Worm (Caenorhabditis elegans): ENCODE measurements around the gene Y39B6A.10.

Gene Y39B6A.10

ce11 chrV:19153806-19154205, 20.4 kb upstream of the Y39B6A.10 start, which contains the start of gene tsp-13:
TSS of gene tsp-13 (plus strand) at chrV:19154106.
- TF ChIP-seq tra-4 (tag; optimal IDR thresholded peaks at IDR 0.05) (no peak), tbx-37 (GFP tag; conservative IDR thresholded peaks at IDR 0.05) (no peak), sea-1 (GFP tag; conservative IDR thresholded peaks at IDR 0.05) (no peak), pes-1 (GFP tag; IDR thresholded peaks at IDR 0.05) (no peak), F13C5.2 (tag; optimal IDR thresholded peaks at IDR 0.05) (no peak), ets-7 (tag; optimal IDR thresholded peaks at IDR 0.05) (no peak), scrt-1 (GFP tag; IDR thresholded peaks at IDR 0.05) (no peak), ceh-13 (GFP tag; optimal IDR thresholded peaks at IDR 0.05) (no peak), ceh-36 (tag; optimal IDR thresholded peaks at IDR 0.05) (no peak), aly-1 (tag; optimal IDR thresholded peaks at IDR 0.05) (no peak), hnd-1 (tag; optimal IDR thresholded peaks at IDR 0.05) (no peak)

ce11 chrV:19153244-19153643, 19.8 kb upstream of the Y39B6A.10 start:
- no peak for TF ChIP-seq ceh-36 (tag; optimal IDR thresholded peaks at IDR 0.05)
- TF ChIP-seq tbx-11 (GFP tag; IDR thresholded peaks at IDR 0.05), result no peak
- no peak for TF ChIP-seq hnd-1 (tag; optimal IDR thresholded peaks at IDR 0.05)
- TF ChIP-seq hmg-4 (GFP tag; optimal IDR thresholded peaks at IDR 0.05), result no peak
- no peak for TF ChIP-seq flt-1 (GFP tag; IDR thresholded peaks at IDR 0.05)
- TF ChIP-seq B0310.2 (tag; optimal IDR thresholded peaks at IDR 0.05), result no peak
- TF ChIP-seq tra-4 (tag; optimal IDR thresholded peaks at IDR 0.05), result no peak
- no peak for TF ChIP-seq tbx-37 (GFP tag; conservative IDR thresholded peaks at IDR 0.05)
- TF ChIP-seq F13C5.2 (tag; optimal IDR thresholded peaks at IDR 0.05), result no peak
- TF ChIP-seq pes-1 (GFP tag; IDR thresholded peaks at IDR 0.05), result no peak
- no peak for TF ChIP-seq hmbx-1 (tag; optimal IDR thresholded peaks at IDR 0.05)
- no peak for TF ChIP-seq aly-1 (tag; optimal IDR thresholded peaks at IDR 0.05)
- no peak for TF ChIP-seq sea-1 (GFP tag; conservative IDR thresholded peaks at IDR 0.05)

- TF ChIP-seq tra-4 (tag; optimal IDR thresholded peaks at IDR 0.05) (no peak), sea-1 (GFP tag; conservative IDR thresholded peaks at IDR 0.05) (no peak), flt-1 (GFP tag; IDR thresholded peaks at IDR 0.05) (no peak), B0310.2 (tag; optimal IDR thresholded peaks at IDR 0.05) (no peak), hmg-4 (GFP tag; optimal IDR thresholded peaks at IDR 0.05) (no peak), F13C5.2 (tag; optimal IDR thresholded peaks at IDR 0.05) (no peak), hnd-1 (tag; optimal IDR thresholded peaks at IDR 0.05) (no peak), ama-1 (optimal IDR thresholded peaks at IDR 0.05) (no peak), hmbx-1 (tag; optimal IDR thresholded peaks at IDR 0.05) (no peak), pes-1 (GFP tag; IDR thresholded peaks at IDR 0.05) (no peak), aly-1 (tag; optimal IDR thresholded peaks at IDR 0.05) (no peak), tbx-11 (GFP tag; IDR thresholded peaks at IDR 0.05) (no peak), ets-7 (tag; optimal IDR thresholded peaks at IDR 0.05) (no peak), tbx-37 (GFP tag; conservative IDR thresholded peaks at IDR 0.05) (no peak)
These were observed 18.9 kb upstream of the Y39B6A.10 start, which contains the start of gene Y39B6A.69 for ce11 chrV:19152328-19152727. TSS of gene Y39B6A.69 (minus strand) at chrV:19152428.

- TF ChIP-seq scrt-1 (GFP tag; IDR thresholded peaks at IDR 0.05), result no peak
- TF ChIP-seq ets-7 (tag; optimal IDR thresholded peaks at IDR 0.05), result no peak
- no peak for TF ChIP-seq hmbx-1 (tag; optimal IDR thresholded peaks at IDR 0.05)
- no peak for TF ChIP-seq pes-1 (GFP tag; IDR thresholded peaks at IDR 0.05)
- no peak for TF ChIP-seq hnd-1 (tag; optimal IDR thresholded peaks at IDR 0.05)
- no peak for TF ChIP-seq tbx-11 (GFP tag; IDR thresholded peaks at IDR 0.05)
- TF ChIP-seq aly-1 (tag; optimal IDR thresholded peaks at IDR 0.05), result no peak
- TF ChIP-seq ceh-36 (tag; optimal IDR thresholded peaks at IDR 0.05), result no peak
These were observed 15.7 kb upstream of the Y39B6A.10 start, which contains the start of gene Y39B6A.7 for ce11 chrV:19149057-19149456. TSS of gene Y39B6A.7 (minus strand) at chrV:19149157.

- TF ChIP-seq ceh-36 (tag; optimal IDR thresholded peaks at IDR 0.05) (no peak), flt-1 (GFP tag; IDR thresholded peaks at IDR 0.05) (no peak), pes-1 (GFP tag; IDR thresholded peaks at IDR 0.05) (no peak), ceh-13 (GFP tag; optimal IDR thresholded peaks at IDR 0.05) (no peak), tbx-37 (GFP tag; conservative IDR thresholded peaks at IDR 0.05) (no peak), B0310.2 (tag; optimal IDR thresholded peaks at IDR 0.05) (no peak), hmbx-1 (tag; optimal IDR thresholded peaks at IDR 0.05) (no peak), tra-4 (tag; optimal IDR thresholded peaks at IDR 0.05) (no peak), ama-1 (optimal IDR thresholded peaks at IDR 0.05) (no peak), tbx-11 (GFP tag; IDR thresholded peaks at IDR 0.05) (no peak), ets-7 (tag; optimal IDR thresholded peaks at IDR 0.05) (no peak), scrt-1 (GFP tag; IDR thresholded peaks at IDR 0.05) (no peak), sea-1 (GFP tag; conservative IDR thresholded peaks at IDR 0.05) (no peak), aly-1 (tag; optimal IDR thresholded peaks at IDR 0.05) (no peak), hmg-4 (GFP tag; optimal IDR thresholded peaks at IDR 0.05) (no peak), F13C5.2 (tag; optimal IDR thresholded peaks at IDR 0.05) (no peak), hnd-1 (tag; optimal IDR thresholded peaks at IDR 0.05) (no peak)
These were observed 14.9 kb upstream of the Y39B6A.10 start for ce11 chrV:19148350-19148749.

ce11 chrV:19142595-19142994, 9.2 kb upstream of the Y39B6A.10 start:
- no peak for TF ChIP-seq ceh-13 (GFP tag; optimal IDR thresholded peaks at IDR 0.05)
- no peak for TF ChIP-seq ets-7 (tag; optimal IDR thresholded peaks at IDR 0.05)
- 0 out of 2 replicates have a peak, but pooled peaks have one; percentile 22 for TF ChIP-seq tbx-37 (GFP tag; conservative IDR thresholded peaks at IDR 0.05)
- TF ChIP-seq ceh-36 (tag; optimal IDR thresholded peaks at IDR 0.05), result no peak
- 0 out of 2 replicates have a peak, but pooled peaks have one; percentile 48 for TF ChIP-seq scrt-1 (GFP tag; IDR thresholded peaks at IDR 0.05)
- no peak for TF ChIP-seq B0310.2 (tag; optimal IDR thresholded peaks at IDR 0.05)
- no peak for TF ChIP-seq sea-1 (GFP tag; conservative IDR thresholded peaks at IDR 0.05)
- peak; percentile 60; the same call in 1 of the 2 replicates for TF ChIP-seq pes-1 (GFP tag; IDR thresholded peaks at IDR 0.05)
- no peak for TF ChIP-seq hnd-1 (tag; optimal IDR thresholded peaks at IDR 0.05)
- TF ChIP-seq hmbx-1 (tag; optimal IDR thresholded peaks at IDR 0.05), result no peak
- 0 out of 2 replicates have a peak, but pooled peaks have one; percentile 28 for TF ChIP-seq flt-1 (GFP tag; IDR thresholded peaks at IDR 0.05)

- TF ChIP-seq sea-1 (GFP tag; conservative IDR thresholded peaks at IDR 0.05), result no peak
- no peak for TF ChIP-seq hnd-1 (tag; optimal IDR thresholded peaks at IDR 0.05)
- TF ChIP-seq flt-1 (GFP tag; IDR thresholded peaks at IDR 0.05), result no peak
- no peak for TF ChIP-seq tbx-37 (GFP tag; conservative IDR thresholded peaks at IDR 0.05)
- TF ChIP-seq tbx-11 (GFP tag; IDR thresholded peaks at IDR 0.05), result no peak
- TF ChIP-seq B0310.2 (tag; optimal IDR thresholded peaks at IDR 0.05), result no peak
- no peak for TF ChIP-seq hmg-4 (GFP tag; optimal IDR thresholded peaks at IDR 0.05)
- no peak for TF ChIP-seq ama-1 (optimal IDR thresholded peaks at IDR 0.05)
- no peak for TF ChIP-seq tra-4 (tag; optimal IDR thresholded peaks at IDR 0.05)
- TF ChIP-seq ceh-36 (tag; optimal IDR thresholded peaks at IDR 0.05), result no peak
- no peak for TF ChIP-seq hmbx-1 (tag; optimal IDR thresholded peaks at IDR 0.05)
- TF ChIP-seq pes-1 (GFP tag; IDR thresholded peaks at IDR 0.05), result no peak
- TF ChIP-seq aly-1 (tag; optimal IDR thresholded peaks at IDR 0.05), result no peak
- no peak for TF ChIP-seq ceh-13 (GFP tag; optimal IDR thresholded peaks at IDR 0.05)
These were observed 7.1 kb upstream of the Y39B6A.10 start, which contains the start of gene cpg-23 for ce11 chrV:19140495-19140894. TSS of gene cpg-23 (plus strand) at chrV:19140795.

Measured in whole organism, early embryonic.